Worm (Caenorhabditis elegans) whole organism, L1 larva: ENCODE data around the gene srbc-78.

Experiments used
- C16A3.4 ChIP-seq: fragments of 150-350 bp; optimal IDR thresholded peaks from 2 replicates; lab custom pipeline; 2014; ENCODE audit warnings: missing biosample characterization, missing genetic modification characterization
- C34B4.2 ChIP-seq: sonication (generic microtip); optimal IDR thresholded peaks from 2 replicates; lab custom pipeline; 2017; ENCODE audit warnings: mild to moderate bottlenecking, missing genetic modification characterization, missing compliant biosample characterization
- F16B12.6 ChIP-seq: fragments of 150-350 bp; optimal IDR thresholded peaks from 2 replicates; lab custom pipeline; 2014; ENCODE audit warnings: missing biosample characterization, missing genetic modification characterization
- ceh-82 ChIP-seq, 3 experiments: fragments of 150-350 bp in 1 of 3; sonication (generic microtip) in 2 of 3; optimal IDR thresholded peaks; 2 replicates each; lab custom pipeline; 2014 to 2017; ENCODE audit warnings: missing biosample characterization in 3 of 3, missing genetic modification characterization in 3 of 3
- ceh-88 ChIP-seq: fragments of 200-800 bp; sonication (Bioruptor generic); IDR thresholded peaks from 2 replicates; pipeline ENCODE4 v1.3.6; 2022; ENCODE audit warnings: missing genetic modification characterization, missing compliant biosample characterization
- ceh-90 ChIP-seq: sonication (generic microtip); optimal IDR thresholded peaks from 2 replicates; lab custom pipeline; 2016; ENCODE audit warnings: missing genetic modification characterization, missing compliant biosample characterization
- dpl-1 ChIP-seq, 3 experiments: fragments of 150-350 bp in 2 of 3; sonication (generic microtip) in 1 of 3; optimal IDR thresholded peaks; 2 replicates each; lab custom pipeline; 2014 to 2017; ENCODE audit warnings: missing biosample characterization in 3 of 3, missing genetic modification characterization in 3 of 3, missing genetic modification reagents in 3 of 3
- dsc-1 ChIP-seq: sonication (generic microtip); optimal IDR thresholded peaks from 2 replicates; lab custom pipeline; 2016; ENCODE audit warnings: mild to moderate bottlenecking, missing genetic modification characterization, missing compliant biosample characterization
- efl-1 ChIP-seq, 4 experiments: fragments of 150-350 bp; optimal IDR thresholded peaks in 3 of 4; peaks in 1 of 4; 1 replicate in 1 of 4; 2 replicates in 3 of 4; lab custom pipeline; 2014; ENCODE audit warnings: missing biosample characterization in 2 of 4, missing genetic modification characterization in 2 of 4, missing genetic modification reagents in 2 of 4
- elt-2 ChIP-seq: sonication (generic microtip); optimal IDR thresholded peaks from 2 replicates; lab custom pipeline; 2016; ENCODE audit warnings: missing genetic modification characterization, mild to moderate bottlenecking, inconsistent platforms, missing compliant biosample characterization, missing genetic modification reagents
- elt-3 ChIP-seq, 6 experiments: fragments of 150-350 bp in 1 of 6; sonication (generic microtip); optimal IDR thresholded peaks; 2 replicates each; lab custom pipeline; 2017 to 2018; ENCODE audit warnings: missing biosample characterization in 6 of 6, missing genetic modification characterization in 6 of 6, inconsistent platforms in 1 of 6
- irx-1 ChIP-seq: sonication (generic microtip); optimal IDR thresholded peaks from 2 replicates; lab custom pipeline; 2016; ENCODE audit warnings: missing genetic modification characterization, missing compliant biosample characterization
- isw-1 ChIP-seq: fragments of 200-800 bp; sonication (Bioruptor generic); IDR thresholded peaks from 2 replicates; pipeline ENCODE4 v1.3.6; 2022; ENCODE audit warnings: missing genetic modification characterization, missing compliant biosample characterization
- lin-13 ChIP-seq: fragments of 150-350 bp; optimal IDR thresholded peaks from 2 replicates; lab custom pipeline; 2014; ENCODE audit warnings: missing biosample characterization, missing genetic modification reagents, missing genetic modification characterization
- lin-35 ChIP-seq, 2 experiments: fragments of 150-350 bp; optimal IDR thresholded peaks; 2 replicates each; lab custom pipeline; 2014; ENCODE audit warnings: missing biosample characterization in 2 of 2, missing genetic modification characterization in 2 of 2, missing genetic modification reagents in 2 of 2
- lin-39 ChIP-seq: fragments of 150-350 bp; optimal IDR thresholded peaks from 2 replicates; lab custom pipeline; 2014; ENCODE audit warnings: missing biosample characterization, missing genetic modification reagents, missing genetic modification characterization
- lsy-2 ChIP-seq, 2 experiments: fragments of 150-350 bp; optimal IDR thresholded peaks; 2 replicates each; lab custom pipeline; 2014; ENCODE audit warnings: missing biosample characterization in 2 of 2, missing genetic modification characterization in 2 of 2
- mep-1 ChIP-seq: fragments of 150-350 bp; optimal IDR thresholded peaks from 2 replicates; lab custom pipeline; 2014; ENCODE audit warnings: missing biosample characterization, missing genetic modification characterization
- nhr-12 ChIP-seq: sonication (generic microtip); optimal IDR thresholded peaks from 2 replicates; lab custom pipeline; 2017; ENCODE audit warnings: missing biosample characterization, missing genetic modification characterization
- nhr-19 ChIP-seq: fragments of 200-800 bp; sonication (Bioruptor generic); conservative IDR thresholded peaks from 2 replicates; pipeline ENCODE4 v1.3.6; 2022; ENCODE audit warnings: missing genetic modification characterization, missing compliant biosample characterization
- nhr-20 ChIP-seq: sonication (generic microtip); optimal IDR thresholded peaks from 2 replicates; lab custom pipeline; 2016; ENCODE audit warnings: mild to moderate bottlenecking, missing genetic modification characterization, missing compliant biosample characterization
- nhr-237 ChIP-seq: fragments of 150-350 bp; optimal IDR thresholded peaks from 2 replicates; lab custom pipeline; 2014; ENCODE audit warnings: missing biosample characterization, missing genetic modification characterization
- nhr-47 ChIP-seq: sonication (generic microtip); optimal IDR thresholded peaks from 2 replicates; lab custom pipeline; 2016; ENCODE audit warnings: mild to moderate bottlenecking, missing genetic modification characterization, moderate library complexity, missing compliant biosample characterization
- nhr-71 ChIP-seq: sonication (generic microtip); optimal IDR thresholded peaks from 2 replicates; lab custom pipeline; 2016; ENCODE audit warnings: mild to moderate bottlenecking, missing genetic modification characterization, moderate library complexity, missing compliant biosample characterization
- nhr-90 ChIP-seq: sonication (generic microtip); optimal IDR thresholded peaks from 2 replicates; lab custom pipeline; 2016; ENCODE audit warnings: mild to moderate bottlenecking, missing genetic modification characterization, missing compliant biosample characterization; ENCODE audit not compliant: poor library complexity
- pqm-1 ChIP-seq: sonication (generic microtip); optimal IDR thresholded peaks from 3 replicates; lab custom pipeline; 2017; ENCODE audit warnings: missing biosample characterization, missing genetic modification characterization
- rnt-1 ChIP-seq: sonication (generic microtip); optimal IDR thresholded peaks from 2 replicates; lab custom pipeline; 2016; ENCODE audit warnings: mild to moderate bottlenecking, missing genetic modification characterization, moderate library complexity, missing compliant biosample characterization
- snpc-4 ChIP-seq: fragments of 150-350 bp; optimal IDR thresholded peaks from 2 replicates; lab custom pipeline; 2014; ENCODE audit warnings: missing biosample characterization, missing genetic modification characterization
- snu-23 ChIP-seq: sonication (generic microtip); optimal IDR thresholded peaks from 2 replicates; lab custom pipeline; 2016; ENCODE audit warnings: missing genetic modification characterization, missing compliant biosample characterization
- sptf-1 ChIP-seq: fragments of 150-350 bp; optimal IDR thresholded peaks from 2 replicates; lab custom pipeline; 2014; ENCODE audit warnings: missing biosample characterization, missing genetic modification characterization
- sup-37 ChIP-seq: fragments of 200-800 bp; sonication (Bioruptor generic); optimal IDR thresholded peaks from 2 replicates; lab custom pipeline; 2018; ENCODE audit warnings: mild to moderate bottlenecking, missing genetic modification characterization, missing compliant biosample characterization
- tbx-2 ChIP-seq: sonication (generic microtip); optimal IDR thresholded peaks from 2 replicates; lab custom pipeline; 2016; ENCODE audit warnings: missing genetic modification characterization, missing compliant biosample characterization
- unc-130 ChIP-seq: fragments of 150-350 bp; optimal IDR thresholded peaks from 2 replicates; lab custom pipeline; 2017; ENCODE audit warnings: missing biosample characterization, missing genetic modification characterization, inconsistent platforms
- vab-15 ChIP-seq: sonication (generic microtip); optimal IDR thresholded peaks from 2 replicates; lab custom pipeline; 2017; ENCODE audit warnings: missing genotype, mild to moderate bottlenecking, missing genetic modification characterization, missing compliant biosample characterization
- xbp-1 ChIP-seq: sonication (generic microtip); optimal IDR thresholded peaks from 2 replicates; lab custom pipeline; 2016; ENCODE audit warnings: missing genetic modification characterization, missing compliant biosample characterization
- zip-4 ChIP-seq: fragments of 200-800 bp; sonication (Bioruptor generic); optimal IDR thresholded peaks from 2 replicates; lab custom pipeline; 2018; ENCODE audit warnings: mild to moderate bottlenecking, missing genetic modification characterization, moderate library complexity, missing compliant biosample characterization
- ztf-4 ChIP-seq: fragments of 150-350 bp; optimal IDR thresholded peaks from 2 replicates; lab custom pipeline; 2014; ENCODE audit warnings: missing biosample characterization, missing genetic modification characterization

Gene srbc-78

DNA sequence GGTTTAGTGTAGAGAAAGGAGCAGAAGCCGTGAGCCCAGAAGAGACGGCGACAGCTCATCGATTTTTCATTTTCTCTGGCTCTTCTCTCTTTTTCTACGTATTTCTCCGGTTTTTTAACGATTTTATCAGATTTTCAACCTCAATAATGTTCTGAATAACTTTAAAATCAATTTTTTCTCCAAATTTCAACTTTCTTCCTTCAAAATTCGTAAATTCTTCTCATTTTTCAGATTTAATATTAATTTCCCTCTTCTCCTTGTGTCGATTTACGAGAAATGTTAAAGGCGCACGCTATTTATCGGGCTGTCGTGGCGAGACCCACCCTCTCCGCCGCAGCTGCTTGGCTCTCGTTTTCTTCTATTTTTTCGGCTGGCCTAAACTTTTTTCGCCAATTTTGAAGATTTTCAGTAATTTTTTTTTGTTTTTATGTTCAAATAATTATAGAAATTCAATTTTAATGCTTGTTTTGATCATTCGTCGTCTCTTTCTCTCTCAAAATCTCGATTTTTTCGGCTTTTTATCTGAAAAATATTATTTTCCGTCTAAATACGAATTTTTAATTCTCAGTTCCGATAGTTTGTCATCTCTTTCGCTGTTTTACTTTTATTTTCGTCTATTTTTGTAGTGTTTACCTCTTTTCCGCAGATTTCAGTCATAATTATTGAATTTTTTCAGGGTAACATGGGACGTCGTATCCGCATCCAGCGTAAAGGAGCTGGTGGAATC is 9.8 kb downstream of the srbc-78 start, which contains the start of the genes calf-1 and rpl-2 (continued):
- TF ChIP-seq nhr-90 (tag; lab: Kevin White, UChicago): no peak
- TF ChIP-seq ztf-4 (tag; lab: Kevin White, UChicago): no peak
- TF ChIP-seq F16B12.6 (tag; lab: Kevin White, UChicago): peak; percentile 57
- TF ChIP-seq zip-4 (GFP tag; lab: Kevin White, UChicago): no peak
- TF ChIP-seq C34B4.2 (tag; lab: Kevin White, UChicago): no peak
- TF ChIP-seq nhr-47 (tag; lab: Kevin White, UChicago): peak; percentile 69
- TF ChIP-seq irx-1 (tag; lab: Kevin White, UChicago): no peak
- peak; percentile 57 for TF ChIP-seq dsc-1
- no peak for TF ChIP-seq ceh-90 (tag; lab: Kevin White, UChicago)
- TF ChIP-seq lin-13 (GFP tag; lab: Kevin White, UChicago): peak; percentile 28
- TF ChIP-seq nhr-12 (tag; lab: Kevin White, UChicago): no peak
- TF ChIP-seq unc-130 (tag; lab: Kevin White, UChicago): peak; percentile 42
- TF ChIP-seq snpc-4: no peak
- TF ChIP-seq mep-1 (tag; lab: Kevin White, UChicago): peak; percentile 79
- TF ChIP-seq xbp-1 (tag; lab: Kevin White, UChicago): peak; percentile 59
- TF ChIP-seq nhr-19 (GFP tag; lab: Robert Waterston, UW): peak; percentile 43
- TF ChIP-seq sptf-1: no peak
- TF ChIP-seq nhr-71 (tag; lab: Kevin White, UChicago): peak; percentile 78
- TF ChIP-seq lsy-2 (tag; optimal IDR thresholded peaks at IDR 0.05; lab: Kevin White, UChicago): peak; percentile 33 to 86
- peak; percentile 68 for TF ChIP-seq tbx-2 (tag; lab: Kevin White, UChicago)
- no peak for TF ChIP-seq vab-15 (tag; lab: Kevin White, UChicago)
- peak; percentile 9 for TF ChIP-seq nhr-237 (tag; lab: Kevin White, UChicago)
- TF ChIP-seq, all 84 proteins: peak for 28

ce11 chrV:20476981-20477380 is 12.0 kb downstream of the srbc-78 start:
- TF ChIP-seq nhr-20 (tag; lab: Kevin White, UChicago) (no peak), efl-1 (optimal IDR thresholded peaks at IDR 0.05; lab: Kevin White, UChicago) (peak; percentile 23 to 51), efl-1 (GFP tag; optimal IDR thresholded peaks at IDR 0.05 in 1 of 2; lab: Kevin White, UChicago) (peak; percentile 34 to 92), ceh-82 (tag; optimal IDR thresholded peaks at IDR 0.05; lab: Kevin White, UChicago) (peak; percentile 3 to 7 (median 5)), lin-39 (tag; lab: Kevin White, UChicago) (no peak), isw-1 (GFP tag; lab: Robert Waterston, UW) (peak; percentile 17), pqm-1 (tag; lab: Kevin White, UChicago) (no peak), dpl-1 (GFP tag; optimal IDR thresholded peaks at IDR 0.05; lab: Kevin White, UChicago) (peak in 2 of 3 experiments; percentile 39 to 44), xbp-1 (tag; lab: Kevin White, UChicago) (peak; percentile 23), lsy-2 (tag; optimal IDR thresholded peaks at IDR 0.05; lab: Kevin White, UChicago) (peak; percentile 42 to 51), lin-35 (GFP tag; optimal IDR thresholded peaks at IDR 0.05; lab: Kevin White, UChicago) (peak; percentile 12 to 17), sup-37 (GFP tag; lab: Kevin White, UChicago) (no peak), F16B12.6 (tag; lab: Kevin White, UChicago) (peak; percentile 84), snu-23 (GFP tag; lab: Kevin White, UChicago) (peak; percentile 38), elt-3 (tag; optimal IDR thresholded peaks at IDR 0.05; lab: Kevin White, UChicago) (peak in 1 of 6 experiments; percentile 41), elt-2 (tag; lab: Kevin White, UChicago) (no peak), ceh-88 (GFP tag; lab: Robert Waterston, UW) (no peak), rnt-1 (tag; lab: Kevin White, UChicago) (peak; percentile 21)

DNA sequence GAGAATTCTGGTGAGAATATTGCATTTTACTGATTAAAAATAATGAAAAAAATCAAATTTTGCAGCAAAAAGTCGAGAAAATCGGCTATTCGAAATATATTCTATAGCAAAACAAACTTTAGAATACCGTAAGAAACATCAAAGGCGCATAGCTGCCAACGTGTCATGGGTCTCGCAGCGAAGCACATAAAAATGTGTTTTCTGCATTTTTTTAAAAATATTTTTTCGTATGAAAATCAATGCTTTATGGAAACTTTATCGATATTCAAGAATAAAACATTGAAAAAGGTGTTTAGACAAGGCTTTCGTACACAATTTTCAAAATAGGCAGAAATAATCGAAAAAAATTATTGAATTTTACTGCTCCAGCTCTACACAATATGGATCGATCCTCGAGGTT is 12.5 kb downstream of the srbc-78 start:
- TF ChIP-seq nhr-20 (tag; lab: Kevin White, UChicago) (no peak), elt-3 (tag; optimal IDR thresholded peaks at IDR 0.05; lab: Kevin White, UChicago) (no peak), efl-1 (optimal IDR thresholded peaks at IDR 0.05; lab: Kevin White, UChicago) (no peak), efl-1 (GFP tag; optimal IDR thresholded peaks at IDR 0.05 in 1 of 2; lab: Kevin White, UChicago) (peak in 1 of 2 experiments; percentile 69), nhr-71 (tag; lab: Kevin White, UChicago) (no peak), C16A3.4 (no peak)
